Fruit fly (Drosophila melanogaster): ENCODE results near the gene CG42654.
A peak's percentile ranks its signal among the peaks of the same experiment; 100 is the strongest.

CG42654 gene

DNA sequence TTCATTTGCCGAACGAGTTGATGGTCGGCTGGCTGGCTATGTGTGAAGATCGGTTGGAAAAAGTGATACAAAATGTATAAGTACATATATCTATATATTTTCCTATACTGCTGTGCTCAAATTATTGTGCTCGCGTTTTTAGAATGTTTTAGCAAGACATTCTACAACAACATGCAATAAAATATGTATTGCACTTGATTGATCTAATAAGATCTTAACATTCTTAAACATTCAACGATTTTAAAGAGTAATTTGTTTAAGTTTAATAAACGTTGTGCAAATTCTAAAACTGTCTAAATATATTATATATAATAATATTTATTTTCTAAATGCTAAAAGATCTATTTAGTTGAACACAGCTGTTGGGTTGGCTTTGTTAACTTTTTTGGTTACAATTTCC, 14.0 kb downstream of the CG42654 start (continued):
- TF ChIP-seq CG13296 (GFP tag; optimal IDR thresholded peaks at IDR 0.05) (no peak), Trl (optimal IDR thresholded peaks at IDR 0.05) (no peak), Trl (GFP tag; optimal IDR thresholded peaks at IDR 0.05) (no peak), Hr51 (GFP tag; optimal IDR thresholded peaks at IDR 0.05) (peak in 1 of 2 experiments; percentile 48), Fer3 (tag; optimal IDR thresholded peaks at IDR 0.05) (peak; percentile 41), CG31224 (GFP tag; IDR thresholded peaks at IDR 0.05) (no peak), org-1 (GFP tag; optimal IDR thresholded peaks at IDR 0.05) (no peak), CG11504 (tag; optimal IDR thresholded peaks at IDR 0.05) (peak; percentile 29), sob (GFP tag; IDR thresholded peaks at IDR 0.05) (no peak), Dip3 (GFP tag; optimal IDR thresholded peaks at IDR 0.05) (no peak), vvl (GFP tag; IDR thresholded peaks at IDR 0.05) (no peak), CG18599 (GFP tag; optimal IDR thresholded peaks at IDR 0.05) (peak; percentile 6), Jarid2 (GFP tag; optimal IDR thresholded peaks at IDR 0.05) (no peak), CG1529 (GFP tag; optimal IDR thresholded peaks at IDR 0.05) (no peak), CG3281 (GFP tag; optimal IDR thresholded peaks at IDR 0.05) (peak; percentile 58), grau (tag; optimal IDR thresholded peaks at IDR 0.05) (peak; percentile 49), lmd (GFP tag; IDR thresholded peaks at IDR 0.05) (0 out of 2 replicates have a peak, but pooled peaks have one; percentile 11), gem (tag; optimal IDR thresholded peaks at IDR 0.05) (peak; percentile 50), CG2199 (GFP tag; IDR thresholded peaks at IDR 0.05) (no peak), CG8359 (GFP tag; optimal IDR thresholded peaks at IDR 0.05; ENCODE audit: borderline replicate concordance) (no peak), CG32532 (GFP tag; IDR thresholded peaks at IDR 0.05) (peak; percentile 57; the same call in 1 of the 2 replicates), Dad (GFP tag; optimal IDR thresholded peaks at IDR 0.05) (no peak), Hmr (GFP tag; optimal IDR thresholded peaks at IDR 0.05) (peak; percentile 5), CG11696 (GFP tag; IDR thresholded peaks at IDR 0.05) (0 out of 2 replicates have a peak, but pooled peaks have one; percentile 33), CG2678 (tag; optimal IDR thresholded peaks at IDR 0.05) (peak; percentile 42), Rfx (GFP tag; IDR thresholded peaks at IDR 0.05) (0 out of 2 replicates have a peak, but pooled peaks have one; percentile 37)

DNA sequence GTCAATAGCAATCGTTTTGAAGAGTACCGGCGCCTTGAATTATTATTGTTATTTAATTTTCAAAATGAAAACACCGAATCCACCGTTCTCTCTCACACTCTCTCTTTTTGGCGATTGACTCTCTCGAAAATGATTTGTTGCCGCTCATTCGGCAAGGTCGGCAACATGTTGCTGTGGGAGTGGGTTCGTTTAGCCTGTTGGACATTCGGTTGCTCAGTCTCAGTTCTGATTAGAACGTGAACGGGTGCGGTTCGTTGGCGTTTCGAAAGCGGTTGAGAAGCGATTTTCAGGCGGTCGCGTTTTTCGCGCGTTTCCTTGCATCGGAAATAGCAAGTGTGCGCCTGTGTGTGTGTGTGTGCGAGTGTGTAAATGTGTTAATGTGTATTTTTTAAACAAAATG, 15.3 kb downstream of the CG42654 start, which contains the start of gene Ac76E:
TSS of gene Ac76E (plus strand) at position 264 of the 400 bp plus-strand sequence.
- TF ChIP-seq Hmx (GFP tag; optimal IDR thresholded peaks at IDR 0.05) (no peak), Ssrp (tag; optimal IDR thresholded peaks at IDR 0.05) (no peak), CG4617 (GFP tag; optimal IDR thresholded peaks at IDR 0.05; ENCODE audit: borderline replicate concordance) (no peak), CG10321 (GFP tag; IDR thresholded peaks at IDR 0.05) (no peak), CHES-1-like (GFP tag; optimal IDR thresholded peaks at IDR 0.05) (no peak), luna (GFP tag; optimal IDR thresholded peaks at IDR 0.05) (peak; percentile 23), CG3065 (GFP tag; optimal IDR thresholded peaks at IDR 0.05) (no peak), CG4730 (GFP tag; IDR thresholded peaks at IDR 0.05) (no peak), gcm2 (GFP tag; optimal IDR thresholded peaks at IDR 0.05) (no peak), Gug (GFP tag; IDR thresholded peaks at IDR 0.05) (no peak), GATAe (GFP tag; conservative IDR thresholded peaks at IDR 0.05) (peak; percentile 46; the same call in 1 of the 2 replicates), gcm (GFP tag; optimal IDR thresholded peaks at IDR 0.05) (no peak), prd (optimal IDR thresholded peaks at IDR 0.05) (no peak), prd (GFP tag; IDR thresholded peaks at IDR 0.05) (no peak), CG2712 (tag; optimal IDR thresholded peaks at IDR 0.05) (no peak), CG18476 (GFP tag; optimal IDR thresholded peaks at IDR 0.05) (no peak), pho (GFP tag; optimal IDR thresholded peaks at IDR 0.05) (no peak), wek (GFP tag; optimal IDR thresholded peaks at IDR 0.05) (no peak), D (optimal IDR thresholded peaks at IDR 0.05) (no peak), D (GFP tag; optimal IDR thresholded peaks at IDR 0.05) (no peak), CG13775 (GFP tag; optimal IDR thresholded peaks at IDR 0.05) (no peak), CG12659 (GFP tag; optimal IDR thresholded peaks at IDR 0.05) (no peak), CG15514 (GFP tag; optimal IDR thresholded peaks at IDR 0.05) (peak; percentile 37), CG2116 (GFP tag; optimal IDR thresholded peaks at IDR 0.05) (no peak), disco-r (GFP tag; optimal IDR thresholded peaks at IDR 0.05) (no peak), Pdp1 (GFP tag; optimal IDR thresholded peaks at IDR 0.05) (peak in 1 of 2 experiments; percentile 32)

All from whole organism, embryonic.